Fruit fly (Drosophila melanogaster) whole organism, embryonic: Measurements from ENCODE around the gene CG7966.

Source experiments
- CG1024 ChIP-seq: fragments of 200-800 bp; sonication (Bioruptor generic); IDR thresholded peaks from 2 replicates; pipeline ENCODE4 v1.3.6; 2022; ENCODE audit warnings: missing biosample characterization, missing genetic modification characterization
- CG12769 ChIP-seq: fragments of 200-800 bp; sonication (Bioruptor generic); optimal IDR thresholded peaks from 2 replicates; lab custom pipeline; 2019; ENCODE audit warnings: missing biosample characterization, mild to moderate bottlenecking, missing genetic modification characterization, moderate library complexity
- CG14710 ChIP-seq: fragments of 200-800 bp; sonication (Bioruptor generic); optimal IDR thresholded peaks from 3 replicates; lab custom pipeline; 2019; ENCODE audit warnings: missing biosample characterization, mild to moderate bottlenecking, missing genetic modification characterization, moderate library complexity
- CG15514 ChIP-seq: fragments of 200-800 bp; sonication (Bioruptor generic); optimal IDR thresholded peaks from 3 replicates; lab custom pipeline; 2017; ENCODE audit warnings: missing biosample characterization, missing genetic modification characterization, mild to moderate bottlenecking, moderate library complexity, missing genetic modification reagents
- CG15601 ChIP-seq: fragments of 200-800 bp; sonication (Bioruptor generic); optimal IDR thresholded peaks from 3 replicates; lab custom pipeline; 2019; ENCODE audit warnings: missing biosample characterization, mild to moderate bottlenecking, missing genetic modification characterization, moderate library complexity
- CG17359 ChIP-seq: fragments of 200-800 bp; sonication (Bioruptor generic); optimal IDR thresholded peaks from 3 replicates; lab custom pipeline; 2018; ENCODE audit warnings: missing biosample characterization, mild to moderate bottlenecking, missing genetic modification characterization, moderate library complexity
- CG18262 ChIP-seq: fragments of 200-800 bp; optimal IDR thresholded peaks from 3 replicates; lab custom pipeline; 2019; ENCODE audit warnings: missing biosample characterization, mild to moderate bottlenecking, missing genetic modification characterization, moderate library complexity
- CG2712 ChIP-seq: fragments of 200-800 bp; optimal IDR thresholded peaks from 3 replicates; lab custom pipeline; 2019; ENCODE audit warnings: missing biosample characterization, mild to moderate bottlenecking, missing genetic modification characterization, moderate library complexity
- CG4404 ChIP-seq: fragments of 200-800 bp; sonication (Bioruptor generic); IDR thresholded peaks from 2 replicates; pipeline ENCODE4 v1.3.6; 2022; ENCODE audit warnings: missing biosample characterization, missing genetic modification characterization
- CG4730 ChIP-seq: fragments of 200-800 bp; sonication (Bioruptor generic); IDR thresholded peaks from 2 replicates; pipeline ENCODE4 v1.3.6; 2022; ENCODE audit warnings: missing biosample characterization, missing genetic modification characterization
- CG5180 ChIP-seq: fragments of 200-800 bp; sonication (Bioruptor generic); optimal IDR thresholded peaks from 3 replicates; lab custom pipeline; 2017; ENCODE audit warnings: missing biosample characterization, missing genetic modification characterization, mild to moderate bottlenecking, moderate library complexity, missing genetic modification reagents
- CG5245 ChIP-seq: fragments of 200-800 bp; sonication (Bioruptor generic); optimal IDR thresholded peaks from 3 replicates; lab custom pipeline; 2016; ENCODE audit warnings: missing biosample characterization, missing genetic modification characterization
- CG6175 ChIP-seq: fragments of 200-800 bp; sonication (Bioruptor generic); IDR thresholded peaks from 3 replicates; pipeline ENCODE4 v1.3.6; 2022; ENCODE audit warnings: missing biosample characterization, missing genetic modification characterization
- CG7357 ChIP-seq: fragments of 200-800 bp; sonication (Bioruptor generic); IDR thresholded peaks from 3 replicates; pipeline ENCODE4 v1.3.6; 2022; ENCODE audit warnings: missing biosample characterization, missing genetic modification characterization
- CG7786 ChIP-seq: fragments of 200-800 bp; sonication (Bioruptor generic); optimal IDR thresholded peaks from 2 replicates; lab custom pipeline; 2016; ENCODE audit warnings: missing biosample characterization, missing genetic modification characterization
- CG7839 ChIP-seq: fragments of 200-800 bp; sonication (Bioruptor generic); optimal IDR thresholded peaks from 3 replicates; lab custom pipeline; 2018; ENCODE audit warnings: missing biosample characterization, mild to moderate bottlenecking, missing genetic modification characterization, moderate library complexity
- CG8359 ChIP-seq: fragments of 200-800 bp; sonication (Bioruptor generic); optimal IDR thresholded peaks from 2 replicates; lab custom pipeline; 2017; ENCODE audit warnings: missing biosample characterization, mild to moderate bottlenecking, missing genetic modification characterization, borderline replicate concordance
- CG8388 ChIP-seq: fragments of 200-800 bp; sonication (Bioruptor generic); optimal IDR thresholded peaks from 2 replicates; lab custom pipeline; 2019; ENCODE audit warnings: missing biosample characterization, mild to moderate bottlenecking, missing genetic modification characterization, moderate library complexity
- CrebB ChIP-seq: fragments of 200-800 bp; sonication (Bioruptor generic); optimal IDR thresholded peaks from 3 replicates; lab custom pipeline; 2018; ENCODE audit warnings: missing biosample characterization, mild to moderate bottlenecking, missing genetic modification characterization
- Dad ChIP-seq: fragments of 200-800 bp; sonication (Bioruptor generic); optimal IDR thresholded peaks from 3 replicates; lab custom pipeline; 2016; ENCODE audit warnings: missing biosample characterization, missing genetic modification characterization
- ERR ChIP-seq: fragments of 200-800 bp; sonication (Bioruptor generic); optimal IDR thresholded peaks from 2 replicates; lab custom pipeline; 2016; ENCODE audit warnings: missing biosample characterization, missing genetic modification characterization
- H2.0 ChIP-seq: fragments of 200-800 bp; sonication (Bioruptor generic); IDR thresholded peaks from 2 replicates; pipeline ENCODE4 v1.3.6; 2022; ENCODE audit warnings: missing biosample characterization, missing genetic modification characterization
- Hmr ChIP-seq: fragments of 200-800 bp; sonication (Bioruptor generic); optimal IDR thresholded peaks from 3 replicates; lab custom pipeline; 2017; ENCODE audit warnings: mild to moderate bottlenecking, missing biosample characterization, missing genetic modification reagents, missing genetic modification characterization
- Mad ChIP-seq: fragments of 200-800 bp; sonication (Bioruptor generic); optimal IDR thresholded peaks from 2 replicates; lab custom pipeline; 2016; ENCODE audit warnings: missing biosample characterization, missing genetic modification characterization
- Med ChIP-seq: fragments of 200-800 bp; sonication (Bioruptor generic); peaks from one replicate; lab custom pipeline; 2016; ENCODE audit warnings: missing biosample characterization, missing genetic modification characterization, mild to moderate bottlenecking, inconsistent platforms, moderate library complexity
- Myb ChIP-seq: fragments of 200-800 bp; sonication (Bioruptor generic); optimal IDR thresholded peaks from 2 replicates; lab custom pipeline; 2016; ENCODE audit warnings: missing biosample characterization, missing genetic modification characterization
- NC2β ChIP-seq: fragments of 200-800 bp; sonication (Bioruptor generic); optimal IDR thresholded peaks from 2 replicates; lab custom pipeline; 2016; ENCODE audit warnings: missing biosample characterization, missing genetic modification characterization
- Opbp ChIP-seq: fragments of 200-800 bp; sonication (Bioruptor generic); IDR thresholded peaks from 3 replicates; pipeline ENCODE4 v1.3.6; 2022; ENCODE audit warnings: missing biosample characterization, missing genetic modification characterization; ENCODE audit not compliant: partially characterized antibody
- Ravus ChIP-seq: fragments of 200-800 bp; sonication (Bioruptor generic); IDR thresholded peaks from 2 replicates; pipeline ENCODE4 v1.3.6; 2022; ENCODE audit warnings: missing biosample characterization, missing genetic modification characterization
- Sox100B ChIP-seq: fragments of 200-800 bp; sonication (Bioruptor generic); optimal IDR thresholded peaks from 3 replicates; lab custom pipeline; 2018; ENCODE audit warnings: missing biosample characterization, mild to moderate bottlenecking, missing genetic modification characterization
- aop ChIP-seq: fragments of 200-800 bp; sonication (Bioruptor generic); IDR thresholded peaks from 2 replicates; pipeline ENCODE4 v1.3.6; 2022; ENCODE audit warnings: missing biosample characterization, missing genetic modification characterization
- bbx ChIP-seq: fragments of 200-800 bp; sonication (Bioruptor generic); IDR thresholded peaks from 2 replicates; pipeline ENCODE4 v1.3.6; 2022; ENCODE audit warnings: missing biosample characterization, missing genetic modification characterization; ENCODE audit not compliant: partially characterized antibody
- cg ChIP-seq: fragments of 200-800 bp; sonication (Bioruptor generic); optimal IDR thresholded peaks from 3 replicates; lab custom pipeline; 2019; ENCODE audit warnings: missing biosample characterization, mild to moderate bottlenecking, missing genetic modification characterization, moderate library complexity
- chm ChIP-seq: fragments of 200-800 bp; sonication (Bioruptor generic); IDR thresholded peaks from 2 replicates; pipeline ENCODE4 v1.3.6; 2022; ENCODE audit warnings: missing biosample characterization, missing genetic modification characterization
- chn ChIP-seq: fragments of 200-800 bp; sonication (Bioruptor generic); optimal IDR thresholded peaks from 2 replicates; lab custom pipeline; 2016; ENCODE audit warnings: missing biosample characterization, missing genetic modification characterization
- ci ChIP-seq: fragments of 200-800 bp; sonication (Bioruptor generic); IDR thresholded peaks from 3 replicates; pipeline ENCODE4 v1.3.6; 2022; ENCODE audit warnings: missing biosample characterization, missing genetic modification characterization
- da ChIP-seq: fragments of 200-800 bp; sonication (Bioruptor generic); optimal IDR thresholded peaks from 2 replicates; lab custom pipeline; 2016; ENCODE audit warnings: missing biosample characterization, missing genetic modification characterization
- dati ChIP-seq: fragments of 200-800 bp; sonication (Bioruptor generic); IDR thresholded peaks from 2 replicates; pipeline ENCODE4 v1.3.6; 2022; ENCODE audit warnings: missing biosample characterization, missing genetic modification characterization
- grn ChIP-seq: fragments of 200-800 bp; sonication (Bioruptor generic); optimal IDR thresholded peaks from 3 replicates; lab custom pipeline; 2017; ENCODE audit warnings: missing biosample characterization, missing genetic modification characterization
- hkb ChIP-seq, 2 experiments: fragments of 200-800 bp in 1 of 2; fragments of >200 bp in 1 of 2; sonication (Bioruptor generic) in 1 of 2; IDR thresholded peaks in 1 of 2; optimal IDR thresholded peaks in 1 of 2; 2 replicates each; pipeline versions ENCODE4 v1.3.6 to Lab custom; 2017 to 2022; ENCODE audit warnings: missing biosample characterization in 1 of 2, missing genetic modification characterization in 1 of 2
- knrl ChIP-seq: fragments of 200-800 bp; sonication (Bioruptor generic); IDR thresholded peaks from 3 replicates; pipeline ENCODE4 v1.3.6; 2022; ENCODE audit warnings: missing biosample characterization, missing genetic modification characterization; ENCODE audit not compliant: partially characterized antibody
- lola ChIP-seq, 3 experiments: fragments of >200 bp in 2 of 3; fragments of 200-800 bp in 1 of 3; sonication (Bioruptor generic) in 1 of 3; optimal IDR thresholded peaks; 2 replicates each; lab custom pipeline; 2017 to 2019; ENCODE audit warnings: missing biosample characterization in 3 of 3, missing genetic modification characterization in 3 of 3, mild to moderate bottlenecking in 1 of 3, moderate library complexity in 1 of 3
- mld ChIP-seq: fragments of 200-800 bp; sonication (Bioruptor generic); IDR thresholded peaks from 3 replicates; pipeline ENCODE4 v1.3.6; 2022; ENCODE audit warnings: missing biosample characterization, missing genetic modification characterization; ENCODE audit not compliant: partially characterized antibody
- nerfin-1 ChIP-seq: fragments of 200-800 bp; sonication (Bioruptor generic); optimal IDR thresholded peaks from 3 replicates; lab custom pipeline; 2019; ENCODE audit warnings: missing biosample characterization, mild to moderate bottlenecking, missing genetic modification characterization, moderate library complexity
- sc ChIP-seq, 3 experiments: fragments of >200 bp in 2 of 3; fragments of 200-800 bp in 1 of 3; sonication (Bioruptor generic) in 1 of 3; optimal IDR thresholded peaks; 2 replicates in 2 of 3; 3 replicates in 1 of 3; lab custom pipeline; 2017; ENCODE audit warnings: mild to moderate bottlenecking in 1 of 3, missing biosample characterization in 1 of 3, missing genetic modification characterization in 1 of 3, missing genetic modification reagents in 1 of 3
- sd ChIP-seq: fragments of 200-800 bp; sonication (Bioruptor generic); optimal IDR thresholded peaks from 3 replicates; lab custom pipeline; 2018; ENCODE audit warnings: missing biosample characterization, mild to moderate bottlenecking, missing genetic modification characterization, moderate library complexity
- sqz ChIP-seq: fragments of 200-800 bp; sonication (Bioruptor generic); optimal IDR thresholded peaks from 3 replicates; lab custom pipeline; 2018; ENCODE audit warnings: missing biosample characterization, mild to moderate bottlenecking, missing genetic modification characterization
- tin ChIP-seq: fragments of 200-800 bp; sonication (Bioruptor generic); optimal IDR thresholded peaks from 3 replicates; lab custom pipeline; 2016; ENCODE audit warnings: missing biosample characterization, missing genetic modification characterization
- zfh1 ChIP-seq: fragments of 200-800 bp; sonication (Bioruptor generic); IDR thresholded peaks from 3 replicates; pipeline ENCODE4 v1.3.6; 2022; ENCODE audit warnings: missing biosample characterization, missing genetic modification characterization

Gene CG7966

dm6 chr3R:13012990-13013389, 38.3 kb downstream of the CG7966 start (continued):
- TF ChIP-seq dati (GFP tag; lab: Robert Waterston, UW) (no peak), Dad (GFP tag; lab: Kevin White, UChicago) (no peak), CG6175 (GFP tag; lab: Robert Waterston, UW) (0 out of 3 replicates have a peak, but pooled peaks have one; percentile 44), Opbp (GFP tag; lab: Robert Waterston, UW) (0 out of 3 replicates have a peak, but pooled peaks have one; percentile 24), CG17359 (tag; lab: Kevin White, UChicago) (no peak), hkb (optimal IDR thresholded peaks at IDR 0.05; lab: Kevin White, UChicago) (no peak), hkb (GFP tag; IDR thresholded peaks at IDR 0.05; lab: Robert Waterston, UW) (0 out of 2 replicates have a peak, but pooled peaks have one; percentile 9), nerfin-1 (tag; lab: Kevin White, UChicago) (peak; percentile 58), CG12769 (tag; lab: Kevin White, UChicago) (no peak), bbx (GFP tag; lab: Robert Waterston, UW) (no peak), aop (no peak), grn (no peak), CG5180 (GFP tag; lab: Kevin White, UChicago) (peak; percentile 18), sc (optimal IDR thresholded peaks at IDR 0.05; lab: Kevin White, UChicago) (no peak), sc (GFP tag; optimal IDR thresholded peaks at IDR 0.05; lab: Kevin White, UChicago) (no peak), Med (GFP tag; lab: Kevin White, UChicago) (peak; percentile 74), tin (GFP tag; lab: Kevin White, UChicago) (no peak), Mad (no peak), ci (GFP tag; lab: Robert Waterston, UW) (peak; percentile 18; the same call in 1 of the 3 replicates), CrebB (tag; lab: Kevin White, UChicago) (no peak), ERR (no peak), chn (no peak), Ravus (GFP tag; lab: Robert Waterston, UW) (no peak), CG7357 (no peak), CG15601 (tag; lab: Kevin White, UChicago) (no peak), CG1024 (GFP tag; lab: Robert Waterston, UW) (no peak), sd (tag; lab: Kevin White, UChicago) (peak; percentile 43), CG18262 (tag; lab: Kevin White, UChicago) (no peak), sqz (no peak), mld (GFP tag; lab: Robert Waterston, UW) (no peak), CG7786 (GFP tag; lab: Kevin White, UChicago) (no peak), cg (GFP tag; lab: Kevin White, UChicago) (peak; percentile 90), lola (GFP tag; optimal IDR thresholded peaks at IDR 0.05; lab: Kevin White, UChicago) (no peak), da (no peak), CG7839 (tag; lab: Kevin White, UChicago) (no peak), CG4730 (GFP tag; lab: Robert Waterston, UW) (no peak), Myb (GFP tag; lab: Kevin White, UChicago) (no peak)
- TF ChIP-seq, all 482 proteins: peak for 28

- no peak for TF ChIP-seq CG8359 (GFP tag; lab: Kevin White, UChicago)
- TF ChIP-seq H2.0 (GFP tag; lab: Robert Waterston, UW), result peak; percentile 60
- peak; percentile 78 for TF ChIP-seq chm (GFP tag; lab: Robert Waterston, UW)
- peak; percentile 57 for TF ChIP-seq Hmr
- no peak for TF ChIP-seq CG15601 (tag; lab: Kevin White, UChicago)
- TF ChIP-seq CG4404 (GFP tag; lab: Robert Waterston, UW), result no peak
- no peak for TF ChIP-seq CG14710 (tag; lab: Kevin White, UChicago)
- TF ChIP-seq zfh1 (GFP tag; lab: Robert Waterston, UW), result peak; percentile 75; the same call in 2 of the 3 replicates
- TF ChIP-seq lola (GFP tag; optimal IDR thresholded peaks at IDR 0.05; lab: Kevin White, UChicago), result peak in 1 of 3 experiments; percentile 3
- TF ChIP-seq CG5245 (GFP tag; lab: Kevin White, UChicago), result peak; percentile 29
- TF ChIP-seq CG2712 (tag; lab: Kevin White, UChicago), result peak; percentile 36
- no peak for TF ChIP-seq CG8388 (GFP tag; lab: Kevin White, UChicago)
- no peak for TF ChIP-seq Sox100B (GFP tag; lab: Kevin White, UChicago)
- TF ChIP-seq knrl (GFP tag; lab: Robert Waterston, UW), result peak; percentile 16; the same call in 1 of the 3 replicates
- TF ChIP-seq CG5180 (GFP tag; lab: Kevin White, UChicago), result peak; percentile 74
- TF ChIP-seq CG15514 (GFP tag; lab: Kevin White, UChicago), result peak; percentile 37
- TF ChIP-seq NC2β, result no peak
Measured at dm6 chr3R:13012351-13012750, 38.9 kb downstream of the CG7966 start.
